Worm (Caenorhabditis elegans): ENCODE measurements around the gene gtf-2E1.

gtf-2E1 gene

ce11 chrIV:17215070-17215469, 40.0 kb upstream of the gtf-2E1 start:
- TF ChIP-seq hmg-1.1 (GFP tag; IDR thresholded peaks at IDR 0.05) (0 out of 2 replicates have a peak, but pooled peaks have one; percentile 31), pqm-1 (tag; optimal IDR thresholded peaks at IDR 0.05) (no peak), ceh-44 (GFP tag; IDR thresholded peaks at IDR 0.05) (no peak), mxl-3 (GFP tag; optimal IDR thresholded peaks at IDR 0.05) (no peak), snpc-1.2 (GFP tag; IDR thresholded peaks at IDR 0.05) (0 out of 2 replicates have a peak, but pooled peaks have one; percentile 14), unc-39 (tag; optimal IDR thresholded peaks at IDR 0.05) (no peak), lin-39 (tag; optimal IDR thresholded peaks at IDR 0.05) (no peak), sdz-12 (GFP tag; optimal IDR thresholded peaks at IDR 0.05) (no peak), ces-1 (GFP tag; optimal IDR thresholded peaks at IDR 0.05) (no peak), daf-8 (GFP tag; IDR thresholded peaks at IDR 0.05) (no peak), unc-62 (GFP tag; optimal IDR thresholded peaks at IDR 0.05 in 1 of 2) (no peak), unc-62 (tag; optimal IDR thresholded peaks at IDR 0.05) (no peak)

ce11 chrIV:17216048-17216447, 39.1 kb upstream of the gtf-2E1 start, which contains the start of gene Y116A8B.1:
Gene Y116A8B.1 (plus strand): TSS chrIV:17216348.
- TF ChIP-seq spr-3 (GFP tag; optimal IDR thresholded peaks at IDR 0.05) = no peak
- no peak for TF ChIP-seq dmd-8 (GFP tag; IDR thresholded peaks at IDR 0.05)
- TF ChIP-seq unc-130 (GFP tag; optimal IDR thresholded peaks at IDR 0.05) = no peak
- no peak for TF ChIP-seq nhr-76 (tag; optimal IDR thresholded peaks at IDR 0.05)

ce11 chrIV:17222145-17222544, 33.0 kb upstream of the gtf-2E1 start:
- TF ChIP-seq snpc-1.2 (GFP tag; IDR thresholded peaks at IDR 0.05) = peak; percentile 55; the same call in 1 of the 2 replicates
- TF ChIP-seq lin-38 (GFP tag; IDR thresholded peaks at IDR 0.05) = 0 out of 2 replicates have a peak, but pooled peaks have one; percentile 14

ce11 chrIV:17223474-17223873, 31.6 kb upstream of the gtf-2E1 start, which contains the start of gene Y116A8B.4:
Gene Y116A8B.4 (plus strand): TSS chrIV:17223774.
- no peak for TF ChIP-seq lin-38 (GFP tag; IDR thresholded peaks at IDR 0.05)
- TF ChIP-seq lim-7 (GFP tag; IDR thresholded peaks at IDR 0.05) = no peak
- TF ChIP-seq lin-13 (GFP tag; optimal IDR thresholded peaks at IDR 0.05) = no peak
- no peak for TF ChIP-seq daf-16 (GFP tag; optimal IDR thresholded peaks at IDR 0.05)
- TF ChIP-seq daf-16 (tag; optimal IDR thresholded peaks at IDR 0.05) = no peak
- no peak for TF ChIP-seq zip-2 (tag; optimal IDR thresholded peaks at IDR 0.05)
- TF ChIP-seq pqm-1 (tag; optimal IDR thresholded peaks at IDR 0.05) = no peak
- TF ChIP-seq rbr-2 (tag; optimal IDR thresholded peaks at IDR 0.05) = no peak
- no peak for TF ChIP-seq nhr-102 (tag; optimal IDR thresholded peaks at IDR 0.05)
- TF ChIP-seq ZK546.5 (tag; optimal IDR thresholded peaks at IDR 0.05) = no peak
- TF ChIP-seq ZK337.2 (GFP tag; IDR thresholded peaks at IDR 0.05) = no peak

- TF ChIP-seq attf-4 (tag; optimal IDR thresholded peaks at IDR 0.05) (no peak), rbr-2 (tag; optimal IDR thresholded peaks at IDR 0.05) (no peak), aha-1 (tag) (no peak), cey-2 (tag; optimal IDR thresholded peaks at IDR 0.05; ENCODE audit: borderline replicate concordance, insufficient read depth) (no peak), jun-1 (tag; optimal IDR thresholded peaks at IDR 0.05) (no peak), Y48G9A.11 (GFP tag; IDR thresholded peaks at IDR 0.05) (no peak), ZK546.5 (tag; optimal IDR thresholded peaks at IDR 0.05) (no peak), vab-7 (GFP tag; IDR thresholded peaks at IDR 0.05) (no peak), unc-39 (tag; optimal IDR thresholded peaks at IDR 0.05) (no peak), spr-1 (tag; optimal IDR thresholded peaks at IDR 0.05) (no peak), daf-16 (GFP tag; optimal IDR thresholded peaks at IDR 0.05) (no peak), daf-16 (tag; optimal IDR thresholded peaks at IDR 0.05) (no peak), Y105C5A.15 (GFP tag; IDR thresholded peaks at IDR 0.05) (no peak), R02D3.7 (tag; optimal IDR thresholded peaks at IDR 0.05) (no peak), lin-1 (GFP tag; IDR thresholded peaks at IDR 0.05) (no peak), F10B5.3 (tag; optimal IDR thresholded peaks at IDR 0.05) (no peak), madf-9 (GFP tag; conservative IDR thresholded peaks at IDR 0.05) (no peak), nhr-48 (tag; optimal IDR thresholded peaks at IDR 0.05) (no peak), zfp-2 (tag; optimal IDR thresholded peaks at IDR 0.05) (no peak)
These were observed 24.1 kb upstream of the gtf-2E1 start, which contains the start of gene npr-32 for ce11 chrIV:17230958-17231357. Gene npr-32 (minus strand): TSS chrIV:17231058.

Measured in whole organism, L4 larva.